Fruit fly (Drosophila melanogaster) whole organism, embryonic: ENCODE measurements around the gene bmm.
A peak's percentile ranks its signal among the peaks of the same experiment; 100 is the strongest.

Experiments used
- ATbp ChIP-seq: fragments of 200-800 bp; sonication (Bioruptor generic); optimal IDR thresholded peaks from 2 replicates; lab custom pipeline; 2017; ENCODE audit warnings: missing biosample characterization, mild to moderate bottlenecking, missing genetic modification characterization, missing genetic modification reagents
- Asciz ChIP-seq: fragments of 200-800 bp; sonication (Bioruptor generic); optimal IDR thresholded peaks from 2 replicates; lab custom pipeline; 2017; ENCODE audit warnings: missing biosample characterization, mild to moderate bottlenecking, missing genetic modification characterization, missing genetic modification reagents
- CG10543 ChIP-seq: fragments of 200-800 bp; sonication (Bioruptor generic); optimal IDR thresholded peaks from 3 replicates; lab custom pipeline; 2017; ENCODE audit warnings: missing biosample characterization, mild to moderate bottlenecking, missing genetic modification characterization, moderate library complexity
- CG11696 ChIP-seq: fragments of 200-800 bp; sonication (Bioruptor generic); IDR thresholded peaks from 2 replicates; pipeline ENCODE4 v1.3.6; 2022; ENCODE audit warnings: missing biosample characterization, missing genetic modification characterization
- CG14441 ChIP-seq: fragments of 200-800 bp; sonication (Bioruptor generic); IDR thresholded peaks from 2 replicates; pipeline ENCODE4 v1.3.6; 2022; ENCODE audit warnings: missing biosample characterization, missing genetic modification characterization
- CG14667 ChIP-seq: fragments of 200-800 bp; sonication (Bioruptor generic); IDR thresholded peaks from 2 replicates; pipeline ENCODE4 v1.3.6; 2022; ENCODE audit warnings: missing biosample characterization, missing genetic modification characterization
- CG15479 ChIP-seq: fragments of 200-800 bp; sonication (Bioruptor generic); optimal IDR thresholded peaks from 3 replicates; lab custom pipeline; 2019; ENCODE audit warnings: missing biosample characterization, mild to moderate bottlenecking, missing genetic modification characterization, moderate library complexity
- CG16779 ChIP-seq: fragments of 200-800 bp; sonication (Bioruptor generic); IDR thresholded peaks from 2 replicates; pipeline ENCODE4 v1.3.6; 2022; ENCODE audit warnings: missing biosample characterization, missing genetic modification characterization
- CG16815 ChIP-seq: fragments of 200-800 bp; sonication (Bioruptor generic); optimal IDR thresholded peaks from 3 replicates; lab custom pipeline; 2017; ENCODE audit warnings: missing biosample characterization, mild to moderate bottlenecking, missing genetic modification characterization
- CG17568 ChIP-seq: fragments of 200-800 bp; sonication (Bioruptor generic); optimal IDR thresholded peaks from 2 replicates; lab custom pipeline; 2018; ENCODE audit warnings: missing biosample characterization, mild to moderate bottlenecking, missing genetic modification characterization, moderate library complexity
- CG2116 ChIP-seq: fragments of 200-800 bp; sonication (Bioruptor generic); optimal IDR thresholded peaks from 3 replicates; lab custom pipeline; 2018; ENCODE audit warnings: missing biosample characterization, mild to moderate bottlenecking, missing genetic modification characterization
- CG6272 ChIP-seq: fragments of 200-800 bp; sonication (Bioruptor generic); IDR thresholded peaks from 2 replicates; pipeline ENCODE4 v1.3.6; 2022; ENCODE audit warnings: missing biosample characterization, missing genetic modification characterization
- CG8359 ChIP-seq: fragments of 200-800 bp; sonication (Bioruptor generic); optimal IDR thresholded peaks from 2 replicates; lab custom pipeline; 2017; ENCODE audit warnings: missing biosample characterization, mild to moderate bottlenecking, missing genetic modification characterization, borderline replicate concordance
- CG9817 ChIP-seq: fragments of 200-800 bp; sonication (Bioruptor generic); optimal IDR thresholded peaks from 2 replicates; lab custom pipeline; 2018; ENCODE audit warnings: missing biosample characterization, mild to moderate bottlenecking, missing genetic modification characterization, moderate library complexity
- CG9876 ChIP-seq: fragments of 200-800 bp; sonication (Bioruptor generic); optimal IDR thresholded peaks from 2 replicates; lab custom pipeline; 2016; ENCODE audit warnings: missing biosample characterization, missing genetic modification characterization
- CHES-1-like ChIP-seq: fragments of 200-800 bp; sonication (Bioruptor generic); optimal IDR thresholded peaks from 2 replicates; lab custom pipeline; 2016; ENCODE audit warnings: missing biosample characterization, missing genetic modification characterization
- D ChIP-seq, 2 experiments: fragments of 200-800 bp in 1 of 2; fragments of >200 bp in 1 of 2; sonication (Bioruptor generic) in 1 of 2; optimal IDR thresholded peaks; 2 replicates in 1 of 2; 3 replicates in 1 of 2; lab custom pipeline; 2017; ENCODE audit warnings: mild to moderate bottlenecking in 1 of 2, missing biosample characterization in 1 of 2, missing genetic modification characterization in 1 of 2, missing genetic modification reagents in 1 of 2
- Dek ChIP-seq: fragments of 200-800 bp; sonication (Bioruptor generic); optimal IDR thresholded peaks from 3 replicates; lab custom pipeline; 2019; ENCODE audit warnings: missing biosample characterization, mild to moderate bottlenecking, missing genetic modification characterization, moderate library complexity
- Ets65A ChIP-seq: fragments of 200-800 bp; sonication (Bioruptor generic); peaks from one replicate; lab custom pipeline; 2016; ENCODE audit warnings: missing biosample characterization, missing genetic modification characterization
- Jarid2 ChIP-seq: fragments of 200-800 bp; sonication (Bioruptor generic); optimal IDR thresholded peaks from 3 replicates; lab custom pipeline; 2017; ENCODE audit warnings: mild to moderate bottlenecking, missing biosample characterization, missing genetic modification reagents, missing genetic modification characterization
- Meics ChIP-seq: fragments of 200-800 bp; sonication (Bioruptor generic); optimal IDR thresholded peaks from 2 replicates; lab custom pipeline; 2017; ENCODE audit warnings: missing biosample characterization, mild to moderate bottlenecking, missing genetic modification characterization
- Pdp1 ChIP-seq, 2 experiments: fragments of 200-800 bp; sonication (Bioruptor generic); optimal IDR thresholded peaks; 3 replicates each; lab custom pipeline; 2016; ENCODE audit warnings: missing biosample characterization in 2 of 2, missing genetic modification characterization in 2 of 2, mild to moderate bottlenecking in 1 of 2, moderate library complexity in 1 of 2
- Rx ChIP-seq: fragments of 200-800 bp; sonication (Bioruptor generic); IDR thresholded peaks from 2 replicates; pipeline ENCODE4 v1.3.6; 2022; ENCODE audit warnings: missing biosample characterization, missing genetic modification characterization
- Taf1 ChIP-seq: fragments of 200-800 bp; sonication (Bioruptor generic); IDR thresholded peaks from 2 replicates; pipeline ENCODE4 v1.3.6; 2022; ENCODE audit warnings: missing biosample characterization, missing genetic modification characterization
- Usf ChIP-seq: fragments of 200-800 bp; sonication (Bioruptor generic); optimal IDR thresholded peaks from 2 replicates; lab custom pipeline; 2017; ENCODE audit warnings: missing genotype, missing biosample characterization, missing genetic modification characterization
- aop ChIP-seq: fragments of 200-800 bp; sonication (Bioruptor generic); IDR thresholded peaks from 2 replicates; pipeline ENCODE4 v1.3.6; 2022; ENCODE audit warnings: missing biosample characterization, missing genetic modification characterization
- ase ChIP-seq: fragments of 200-800 bp; sonication (Bioruptor generic); IDR thresholded peaks from 3 replicates; pipeline ENCODE4 v1.3.6; 2022; ENCODE audit warnings: missing biosample characterization, missing genetic modification characterization
- ato ChIP-seq: fragments of 200-800 bp; sonication (Bioruptor generic); IDR thresholded peaks from 2 replicates; pipeline ENCODE4 v1.3.6; 2022; ENCODE audit warnings: missing biosample characterization, missing genetic modification characterization; ENCODE audit not compliant: partially characterized antibody
- az2 ChIP-seq: fragments of 200-800 bp; sonication (Bioruptor generic); optimal IDR thresholded peaks from 3 replicates; lab custom pipeline; 2016; ENCODE audit warnings: missing biosample characterization, missing genetic modification characterization
- bsh ChIP-seq, 2 experiments: fragments of 200-800 bp; sonication (Bioruptor generic); optimal IDR thresholded peaks; 2 replicates each; lab custom pipeline; 2017 to 2018; ENCODE audit warnings: mild to moderate bottlenecking in 2 of 2, missing biosample characterization in 2 of 2, missing genetic modification characterization in 2 of 2, moderate library complexity in 1 of 2
- chif ChIP-seq, 2 experiments: fragments of 200-800 bp; sonication (Bioruptor generic); optimal IDR thresholded peaks; 3 replicates each; lab custom pipeline; 2016; ENCODE audit warnings: missing biosample characterization in 2 of 2, missing genetic modification characterization in 2 of 2
- emc ChIP-seq: fragments of 200-800 bp; sonication (Bioruptor generic); optimal IDR thresholded peaks from 2 replicates; lab custom pipeline; 2016; ENCODE audit warnings: missing biosample characterization, missing genetic modification characterization
- esg ChIP-seq: fragments of 200-800 bp; sonication (Bioruptor generic); conservative IDR thresholded peaks from 2 replicates; pipeline ENCODE4 v1.3.6; 2022; ENCODE audit warnings: missing biosample characterization, missing genetic modification characterization
- grn ChIP-seq: fragments of 200-800 bp; sonication (Bioruptor generic); optimal IDR thresholded peaks from 3 replicates; lab custom pipeline; 2017; ENCODE audit warnings: missing biosample characterization, missing genetic modification characterization
- h ChIP-seq: fragments of >200 bp; optimal IDR thresholded peaks from 2 replicates; lab custom pipeline; 2017
- hbn ChIP-seq: fragments of 200-800 bp; sonication (Bioruptor generic); IDR thresholded peaks from 2 replicates; pipeline ENCODE4 v1.3.6; 2022; ENCODE audit warnings: missing biosample characterization, missing genetic modification characterization; ENCODE audit not compliant: partially characterized antibody
- her ChIP-seq: fragments of 200-800 bp; sonication (Bioruptor generic); optimal IDR thresholded peaks from 2 replicates; lab custom pipeline; 2016; ENCODE audit warnings: missing biosample characterization, missing genetic modification characterization
- klu ChIP-seq: fragments of 200-800 bp; sonication (Bioruptor generic); IDR thresholded peaks from 2 replicates; pipeline ENCODE4 v1.3.6; 2022; ENCODE audit warnings: missing biosample characterization, missing genetic modification characterization
- kni ChIP-seq: fragments of 200-800 bp; sonication (Bioruptor generic); optimal IDR thresholded peaks from 3 replicates; lab custom pipeline; 2017; ENCODE audit warnings: mild to moderate bottlenecking, missing biosample characterization, missing genetic modification reagents, missing genetic modification characterization
- lola ChIP-seq, 3 experiments: fragments of >200 bp in 2 of 3; fragments of 200-800 bp in 1 of 3; sonication (Bioruptor generic) in 1 of 3; optimal IDR thresholded peaks; 2 replicates each; lab custom pipeline; 2017 to 2019; ENCODE audit warnings: missing biosample characterization in 3 of 3, missing genetic modification characterization in 3 of 3, mild to moderate bottlenecking in 1 of 3, moderate library complexity in 1 of 3
- luna ChIP-seq: fragments of 200-800 bp; sonication (Bioruptor generic); optimal IDR thresholded peaks from 2 replicates; lab custom pipeline; 2016; ENCODE audit warnings: missing biosample characterization, missing genetic modification characterization
- pb ChIP-seq: fragments of 200-800 bp; sonication (Bioruptor generic); optimal IDR thresholded peaks from 3 replicates; lab custom pipeline; 2016; ENCODE audit warnings: missing biosample characterization, missing genetic modification characterization
- peb ChIP-seq: fragments of 200-800 bp; sonication (Bioruptor generic); IDR thresholded peaks from 2 replicates; pipeline ENCODE4 v1.3.6; 2022; ENCODE audit warnings: missing biosample characterization, missing genetic modification characterization
- run ChIP-seq: fragments of 200-800 bp; sonication (Bioruptor generic); optimal IDR thresholded peaks from 3 replicates; lab custom pipeline; 2018; ENCODE audit warnings: missing biosample characterization, mild to moderate bottlenecking, missing genetic modification characterization
- schlank ChIP-seq: fragments of 200-800 bp; sonication (Bioruptor generic); optimal IDR thresholded peaks from 2 replicates; lab custom pipeline; 2018; ENCODE audit warnings: missing biosample characterization, mild to moderate bottlenecking, missing genetic modification characterization
- scrt ChIP-seq: fragments of 200-800 bp; sonication (Bioruptor generic); optimal IDR thresholded peaks from 2 replicates; lab custom pipeline; 2018; ENCODE audit warnings: missing biosample characterization, mild to moderate bottlenecking, missing genetic modification characterization, moderate library complexity
- tx ChIP-seq: fragments of 200-800 bp; sonication (Bioruptor generic); optimal IDR thresholded peaks from 2 replicates; lab custom pipeline; 2016; ENCODE audit warnings: missing biosample characterization, missing genetic modification characterization
- unpg ChIP-seq: fragments of 200-800 bp; sonication (Bioruptor generic); optimal IDR thresholded peaks from 3 replicates; lab custom pipeline; 2018; ENCODE audit warnings: missing biosample characterization, mild to moderate bottlenecking, missing genetic modification characterization, moderate library complexity
- yki ChIP-seq: fragments of >200 bp; optimal IDR thresholded peaks from 3 replicates; lab custom pipeline; 2018

Gene bmm

dm6 chr3L:14759984-14760626 is 26.1 kb downstream of the bmm start (continued):
- TF ChIP-seq lola (GFP tag; optimal IDR thresholded peaks at IDR 0.05; lab: Kevin White, UChicago) = peak in 1 of 3 experiments; percentile 52
- 0 out of 2 replicates have a peak, but pooled peaks have one; percentile 56 for TF ChIP-seq CG16779 (GFP tag; lab: Robert Waterston, UW)
- peak; percentile 41 for TF ChIP-seq CG16815 (GFP tag; lab: Kevin White, UChicago)
- no peak for TF ChIP-seq CG10543 (GFP tag; lab: Kevin White, UChicago)
- no peak for TF ChIP-seq aop (GFP tag; lab: Robert Waterston, UW)
- peak; percentile 66 for TF ChIP-seq Asciz (GFP tag; lab: Kevin White, UChicago)
- TF ChIP-seq Meics (GFP tag; lab: Kevin White, UChicago) = peak; percentile 63
- peak; percentile 32 for TF ChIP-seq CG9817 (tag; lab: Kevin White, UChicago)
- TF ChIP-seq CG15479 (GFP tag; lab: Kevin White, UChicago) = no peak
- TF ChIP-seq chif (GFP tag; optimal IDR thresholded peaks at IDR 0.05; lab: Kevin White, UChicago) = peak; percentile 61 to 63
- peak; percentile 56 for TF ChIP-seq Dek
- TF ChIP-seq tx (GFP tag; lab: Kevin White, UChicago) = peak; percentile 23
- TF ChIP-seq CG14667 (GFP tag; lab: Robert Waterston, UW) = no peak
- TF ChIP-seq run (tag; lab: Kevin White, UChicago) = no peak
- TF ChIP-seq peb (GFP tag; lab: Robert Waterston, UW) = no peak
- TF ChIP-seq schlank (tag; lab: Kevin White, UChicago) = peak; percentile 33
- peak; percentile 36 for TF ChIP-seq CHES-1-like
- TF ChIP-seq CG8359 (GFP tag; lab: Kevin White, UChicago) = peak; percentile 34
- no peak for TF ChIP-seq pb
- TF ChIP-seq ase (GFP tag; lab: Robert Waterston, UW) = 0 out of 3 replicates have a peak, but pooled peaks have one; percentile 35
- peak; percentile 51; the same call in 1 of the 2 replicates for TF ChIP-seq ato (GFP tag; lab: Robert Waterston, UW)
- TF ChIP-seq CG2116 = peak; percentile 35
- TF ChIP-seq klu (GFP tag; lab: Robert Waterston, UW) = no peak
- TF ChIP-seq CG17568 (GFP tag; lab: Kevin White, UChicago) = peak; percentile 52
- peak; percentile 63 for TF ChIP-seq her (GFP tag; lab: Kevin White, UChicago)
- TF ChIP-seq Taf1 = no peak
- TF ChIP-seq hbn (GFP tag; lab: Robert Waterston, UW) = peak; percentile 40
- peak; percentile 19 for TF ChIP-seq Usf (GFP tag; lab: Kevin White, UChicago)
- peak; percentile 42 for TF ChIP-seq esg (GFP tag; lab: Robert Waterston, UW)
- TF ChIP-seq bsh (GFP tag; optimal IDR thresholded peaks at IDR 0.05; lab: Kevin White, UChicago) = peak in 1 of 2 experiments; percentile 83
- TF ChIP-seq CG9876 = no peak
- peak; percentile 96 for TF ChIP-seq Ets65A (GFP tag; lab: Kevin White, UChicago)
- peak; percentile 66 for TF ChIP-seq ATbp (GFP tag; lab: Kevin White, UChicago)
- TF ChIP-seq emc (GFP tag; lab: Kevin White, UChicago) = peak; percentile 66
- peak; percentile 14; the same call in 1 of the 2 replicates for TF ChIP-seq CG11696
- peak; percentile 66 for TF ChIP-seq CG14441
- TF ChIP-seq Pdp1 (GFP tag; optimal IDR thresholded peaks at IDR 0.05; lab: Kevin White, UChicago) = peak; percentile 17 to 62
- no peak for TF ChIP-seq h (lab: Kevin White, UChicago)
- no peak for TF ChIP-seq grn
- TF ChIP-seq Rx (GFP tag; lab: Robert Waterston, UW) = peak; percentile 26; the same call in 1 of the 2 replicates
- TF ChIP-seq kni (GFP tag; lab: Kevin White, UChicago) = no peak
- peak; percentile 0 for TF ChIP-seq luna
- peak; percentile 81 for TF ChIP-seq unpg (GFP tag; lab: Kevin White, UChicago)
- TF ChIP-seq az2 (GFP tag; lab: Kevin White, UChicago) = peak; percentile 71
- no peak for TF ChIP-seq D (optimal IDR thresholded peaks at IDR 0.05; lab: Kevin White, UChicago)
- no peak for TF ChIP-seq D (GFP tag; optimal IDR thresholded peaks at IDR 0.05; lab: Kevin White, UChicago)
- TF ChIP-seq Jarid2 (GFP tag; lab: Kevin White, UChicago) = no peak
- TF ChIP-seq scrt = no peak
- no peak for TF ChIP-seq CG6272 (GFP tag; lab: Robert Waterston, UW)
- TF ChIP-seq yki (lab: Kevin White, UChicago) = peak; percentile 76
